Fruit fly (Drosophila melanogaster) whole organism, embryonic: ENCODE measurements around the gene CG13482.
A peak's percentile ranks its signal among the peaks of the same experiment; 100 is the strongest.

Source experiments
- Atf3 ChIP-seq: fragments of 200-800 bp; sonication (Bioruptor generic); optimal IDR thresholded peaks from 3 replicates; lab custom pipeline; 2016; ENCODE audit warnings: missing biosample characterization, missing genetic modification characterization
- CG10147 ChIP-seq: fragments of 200-800 bp; sonication (Bioruptor generic); optimal IDR thresholded peaks from 2 replicates; lab custom pipeline; 2019; ENCODE audit warnings: missing biosample characterization, mild to moderate bottlenecking, missing genetic modification characterization, moderate library complexity
- CG10321 ChIP-seq: fragments of 200-800 bp; sonication (Bioruptor generic); IDR thresholded peaks from 2 replicates; pipeline ENCODE4 v1.3.6; 2022; ENCODE audit warnings: missing biosample characterization, missing genetic modification characterization
- CG11085 ChIP-seq: fragments of 200-800 bp; sonication (Bioruptor generic); IDR thresholded peaks from 2 replicates; pipeline ENCODE4 v1.3.6; 2022; ENCODE audit warnings: missing biosample characterization, missing genetic modification characterization
- CG12071 ChIP-seq: fragments of 200-800 bp; sonication (Bioruptor generic); optimal IDR thresholded peaks from 3 replicates; lab custom pipeline; 2018; ENCODE audit warnings: missing biosample characterization, mild to moderate bottlenecking, missing genetic modification characterization
- CG13894 ChIP-seq: fragments of 200-800 bp; sonication (Bioruptor generic); optimal IDR thresholded peaks from 3 replicates; lab custom pipeline; 2018; ENCODE audit warnings: missing biosample characterization, mild to moderate bottlenecking, missing genetic modification characterization, moderate library complexity
- CG17802 ChIP-seq: fragments of 200-800 bp; sonication (Bioruptor generic); optimal IDR thresholded peaks from 2 replicates; lab custom pipeline; 2018; ENCODE audit warnings: missing biosample characterization, mild to moderate bottlenecking, missing genetic modification characterization, moderate library complexity
- CG2116 ChIP-seq: fragments of 200-800 bp; sonication (Bioruptor generic); optimal IDR thresholded peaks from 3 replicates; lab custom pipeline; 2018; ENCODE audit warnings: missing biosample characterization, mild to moderate bottlenecking, missing genetic modification characterization
- CG2199 ChIP-seq: fragments of 200-800 bp; sonication (Bioruptor generic); IDR thresholded peaks from 3 replicates; pipeline ENCODE4 v1.3.6; 2022; ENCODE audit warnings: missing biosample characterization, missing genetic modification characterization
- CG30020 ChIP-seq: fragments of 200-800 bp; optimal IDR thresholded peaks from 2 replicates; lab custom pipeline; 2019; ENCODE audit warnings: missing biosample characterization, mild to moderate bottlenecking, missing genetic modification characterization, moderate library complexity
- CG33213 ChIP-seq: fragments of 200-800 bp; sonication (Bioruptor generic); optimal IDR thresholded peaks from 3 replicates; lab custom pipeline; 2016; ENCODE audit warnings: missing biosample characterization, missing genetic modification characterization
- CG3407 ChIP-seq: fragments of 200-800 bp; sonication (Bioruptor generic); optimal IDR thresholded peaks from 2 replicates; lab custom pipeline; 2018; ENCODE audit warnings: missing biosample characterization, mild to moderate bottlenecking, missing genetic modification characterization
- CG42726 ChIP-seq: fragments of 200-800 bp; sonication (Bioruptor generic); IDR thresholded peaks from 2 replicates; pipeline ENCODE4 v1.3.6; 2022; ENCODE audit warnings: missing biosample characterization, missing genetic modification characterization; ENCODE audit not compliant: partially characterized antibody
- CG4360 ChIP-seq: fragments of 200-800 bp; sonication (Bioruptor generic); IDR thresholded peaks from 2 replicates; pipeline ENCODE4 v1.3.6; 2022; ENCODE audit warnings: missing biosample characterization, missing genetic modification characterization
- CG4730 ChIP-seq: fragments of 200-800 bp; sonication (Bioruptor generic); IDR thresholded peaks from 2 replicates; pipeline ENCODE4 v1.3.6; 2022; ENCODE audit warnings: missing biosample characterization, missing genetic modification characterization
- CG5953 ChIP-seq: fragments of 200-800 bp; sonication (Bioruptor generic); IDR thresholded peaks from 2 replicates; pipeline ENCODE4 v1.3.6; 2022; ENCODE audit warnings: missing biosample characterization, missing genetic modification characterization
- CG6765 ChIP-seq: fragments of 200-800 bp; sonication (Bioruptor generic); optimal IDR thresholded peaks from 3 replicates; lab custom pipeline; 2017; ENCODE audit warnings: missing biosample characterization, mild to moderate bottlenecking, missing genetic modification characterization
- CG6791 ChIP-seq: fragments of 200-800 bp; sonication (Bioruptor generic); IDR thresholded peaks from 3 replicates; pipeline ENCODE4 v1.3.6; 2022; ENCODE audit warnings: missing biosample characterization, missing genetic modification characterization; ENCODE audit not compliant: partially characterized antibody
- CG7745 ChIP-seq: fragments of 200-800 bp; sonication (Bioruptor generic); optimal IDR thresholded peaks from 2 replicates; lab custom pipeline; 2018; ENCODE audit warnings: missing biosample characterization, mild to moderate bottlenecking, missing genetic modification characterization, moderate library complexity
- CG8924 ChIP-seq: fragments of 200-800 bp; optimal IDR thresholded peaks from 3 replicates; lab custom pipeline; 2019; ENCODE audit warnings: missing biosample characterization, mild to moderate bottlenecking, missing genetic modification characterization, moderate library complexity
- Camta ChIP-seq: fragments of 200-800 bp; sonication (Bioruptor generic); optimal IDR thresholded peaks from 2 replicates; lab custom pipeline; 2016; ENCODE audit warnings: missing biosample characterization, missing genetic modification characterization
- CoRest ChIP-seq: fragments of 200-800 bp; sonication (Bioruptor generic); optimal IDR thresholded peaks from 3 replicates; lab custom pipeline; 2018; ENCODE audit warnings: missing biosample characterization, mild to moderate bottlenecking, missing genetic modification characterization, moderate library complexity
- D19A ChIP-seq: fragments of 200-800 bp; optimal IDR thresholded peaks from 3 replicates; lab custom pipeline; 2019; ENCODE audit warnings: missing biosample characterization, mild to moderate bottlenecking, missing genetic modification characterization, moderate library complexity
- H15 ChIP-seq: fragments of 200-800 bp; sonication (Bioruptor generic); IDR thresholded peaks from 3 replicates; pipeline ENCODE4 v1.3.6; 2022; ENCODE audit warnings: missing biosample characterization, missing genetic modification characterization
- HHEX ChIP-seq: fragments of 200-800 bp; sonication (Bioruptor generic); optimal IDR thresholded peaks from 3 replicates; lab custom pipeline; 2017; ENCODE audit warnings: missing biosample characterization, mild to moderate bottlenecking, missing genetic modification characterization, missing genetic modification reagents
- HLH3B ChIP-seq: fragments of 200-800 bp; sonication (Bioruptor generic); IDR thresholded peaks from 2 replicates; pipeline ENCODE4 v1.3.6; 2022; ENCODE audit warnings: missing biosample characterization, missing genetic modification characterization
- Hand ChIP-seq: fragments of 200-800 bp; sonication (Bioruptor generic); optimal IDR thresholded peaks from 2 replicates; lab custom pipeline; 2017; ENCODE audit warnings: mild to moderate bottlenecking, missing biosample characterization, missing genetic modification reagents, missing genetic modification characterization
- MTF-1 ChIP-seq: fragments of 200-800 bp; sonication (Bioruptor generic); optimal IDR thresholded peaks from 2 replicates; lab custom pipeline; 2018; ENCODE audit warnings: missing biosample characterization, mild to moderate bottlenecking, missing genetic modification characterization, borderline replicate concordance
- NC2β ChIP-seq: fragments of 200-800 bp; sonication (Bioruptor generic); optimal IDR thresholded peaks from 2 replicates; lab custom pipeline; 2016; ENCODE audit warnings: missing biosample characterization, missing genetic modification characterization
- Oaz ChIP-seq: fragments of 200-800 bp; sonication (Bioruptor generic); IDR thresholded peaks from 2 replicates; pipeline ENCODE4 v1.3.6; 2022; ENCODE audit warnings: missing biosample characterization, missing genetic modification characterization
- PHDP ChIP-seq: fragments of 200-800 bp; sonication (Bioruptor generic); optimal IDR thresholded peaks from 3 replicates; lab custom pipeline; 2018; ENCODE audit warnings: missing biosample characterization, mild to moderate bottlenecking, missing genetic modification characterization, moderate library complexity
- Sox100B ChIP-seq: fragments of 200-800 bp; sonication (Bioruptor generic); optimal IDR thresholded peaks from 3 replicates; lab custom pipeline; 2018; ENCODE audit warnings: missing biosample characterization, mild to moderate bottlenecking, missing genetic modification characterization
- TFAM ChIP-seq: fragments of 200-800 bp; sonication (Bioruptor generic); optimal IDR thresholded peaks from 2 replicates; lab custom pipeline; 2017; ENCODE audit warnings: missing biosample characterization, missing genetic modification characterization, inconsistent platforms
- Usf ChIP-seq: fragments of 200-800 bp; sonication (Bioruptor generic); optimal IDR thresholded peaks from 2 replicates; lab custom pipeline; 2017; ENCODE audit warnings: missing genotype, missing biosample characterization, missing genetic modification characterization
- Xrp1 ChIP-seq: fragments of 200-800 bp; sonication (Bioruptor generic); IDR thresholded peaks from 2 replicates; pipeline ENCODE4 v1.3.6; 2022; ENCODE audit warnings: missing biosample characterization, missing genetic modification characterization
- cas ChIP-seq: fragments of 200-800 bp; sonication (Bioruptor generic); IDR thresholded peaks from 2 replicates; pipeline ENCODE4 v1.3.6; 2022; ENCODE audit warnings: missing biosample characterization, missing genetic modification characterization
- chn ChIP-seq: fragments of 200-800 bp; sonication (Bioruptor generic); optimal IDR thresholded peaks from 2 replicates; lab custom pipeline; 2016; ENCODE audit warnings: missing biosample characterization, missing genetic modification characterization
- ci ChIP-seq: fragments of 200-800 bp; sonication (Bioruptor generic); IDR thresholded peaks from 3 replicates; pipeline ENCODE4 v1.3.6; 2022; ENCODE audit warnings: missing biosample characterization, missing genetic modification characterization
- gcm2 ChIP-seq: fragments of 200-800 bp; sonication (Bioruptor generic); optimal IDR thresholded peaks from 2 replicates; lab custom pipeline; 2016; ENCODE audit warnings: missing biosample characterization, missing genetic modification characterization
- inv ChIP-seq: fragments of 200-800 bp; sonication (Bioruptor generic); IDR thresholded peaks from 2 replicates; pipeline ENCODE4 v1.3.6; 2022; ENCODE audit warnings: missing biosample characterization, missing genetic modification characterization; ENCODE audit not compliant: partially characterized antibody
- onecut ChIP-seq: fragments of 200-800 bp; sonication (Bioruptor generic); IDR thresholded peaks from 2 replicates; pipeline ENCODE4 v1.3.6; 2022; ENCODE audit warnings: missing biosample characterization, missing genetic modification characterization
- otp ChIP-seq: fragments of 200-800 bp; sonication (Bioruptor generic); IDR thresholded peaks from 3 replicates; pipeline ENCODE4, ENCODE4 v1.3.6; 2022; ENCODE audit warnings: missing biosample characterization, missing genetic modification characterization
- ranshi ChIP-seq: fragments of 200-800 bp; sonication (Bioruptor generic); IDR thresholded peaks from 2 replicates; pipeline ENCODE4 v1.3.6; 2022; ENCODE audit warnings: missing biosample characterization, missing genetic modification characterization
- row ChIP-seq: fragments of 200-800 bp; sonication (Bioruptor generic); IDR thresholded peaks from 3 replicates; pipeline ENCODE4 v1.3.6; 2022; ENCODE audit warnings: missing biosample characterization, missing genetic modification characterization
- schlank ChIP-seq: fragments of 200-800 bp; sonication (Bioruptor generic); optimal IDR thresholded peaks from 2 replicates; lab custom pipeline; 2018; ENCODE audit warnings: missing biosample characterization, mild to moderate bottlenecking, missing genetic modification characterization
- sens-2 ChIP-seq: fragments of 200-800 bp; sonication (Bioruptor generic); IDR thresholded peaks from 2 replicates; pipeline ENCODE4 v1.3.6; 2022; ENCODE audit warnings: missing biosample characterization, missing genetic modification characterization
- sob ChIP-seq: fragments of 200-800 bp; sonication (Bioruptor generic); IDR thresholded peaks from 2 replicates; pipeline ENCODE4 v1.3.6; 2022; ENCODE audit warnings: missing biosample characterization, missing genetic modification characterization
- tin ChIP-seq: fragments of 200-800 bp; sonication (Bioruptor generic); optimal IDR thresholded peaks from 3 replicates; lab custom pipeline; 2016; ENCODE audit warnings: missing biosample characterization, missing genetic modification characterization
- tna ChIP-seq: fragments of 200-800 bp; sonication (Bioruptor generic); IDR thresholded peaks from 2 replicates; pipeline ENCODE4 v1.3.6; 2022; ENCODE audit warnings: missing biosample characterization, missing genetic modification characterization; ENCODE audit not compliant: partially characterized antibody
- trh ChIP-seq: fragments of 200-800 bp; sonication (Bioruptor generic); optimal IDR thresholded peaks from 2 replicates; lab custom pipeline; 2016; ENCODE audit warnings: missing biosample characterization, missing genetic modification characterization
- zen2 ChIP-seq: fragments of 200-800 bp; sonication (Bioruptor generic); IDR thresholded peaks from 3 replicates; pipeline ENCODE4 v1.3.6; 2022; ENCODE audit warnings: missing biosample characterization, missing genetic modification characterization; ENCODE audit not compliant: partially characterized antibody

The CG13482 gene

DNA sequence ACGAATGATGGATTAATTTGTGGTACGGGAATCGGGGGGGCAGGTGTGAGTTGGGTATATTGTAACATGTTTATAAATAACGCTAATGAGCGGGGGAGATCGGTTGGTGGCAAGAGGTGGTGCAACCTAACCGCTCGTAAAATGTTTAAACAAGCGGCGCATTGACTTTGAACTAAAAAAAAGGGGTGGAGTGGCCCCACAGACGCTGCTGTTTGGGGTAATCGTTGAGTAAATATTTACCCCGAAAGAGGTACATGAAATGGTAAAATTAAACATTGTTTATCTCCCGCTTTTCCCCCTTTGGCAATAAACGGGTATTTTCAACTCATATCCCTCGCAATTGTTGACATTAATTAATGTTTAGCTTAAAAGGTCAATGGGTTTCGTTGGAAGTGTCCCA lies 37.0 kb downstream of the CG13482 start (continued):
- peak; percentile 29; the same call in 1 of the 2 replicates for TF ChIP-seq CG4360 (GFP tag; lab: Robert Waterston, UW)
- peak; percentile 79 for TF ChIP-seq Sox100B (GFP tag; lab: Kevin White, UChicago)
- no peak for TF ChIP-seq CG5953 (GFP tag; lab: Robert Waterston, UW)
- peak; percentile 91 for TF ChIP-seq otp (GFP tag; lab: Robert Waterston, UW)
- peak; percentile 16 for TF ChIP-seq CG2116 (GFP tag; lab: Kevin White, UChicago)
- TF ChIP-seq tna (GFP tag; lab: Robert Waterston, UW), result no peak
- peak; percentile 66 for TF ChIP-seq HHEX (GFP tag; lab: Kevin White, UChicago)
- no peak for TF ChIP-seq CG11085
- TF ChIP-seq CG4730 (GFP tag; lab: Robert Waterston, UW), result no peak
- no peak for TF ChIP-seq CG10147 (GFP tag; lab: Kevin White, UChicago)
- TF ChIP-seq Camta (GFP tag; lab: Kevin White, UChicago), result no peak
- TF ChIP-seq CG42726 (GFP tag; lab: Robert Waterston, UW), result no peak
- TF ChIP-seq TFAM (GFP tag; lab: Kevin White, UChicago), result no peak
- TF ChIP-seq Xrp1, result peak; percentile 67
- no peak for TF ChIP-seq Usf (GFP tag; lab: Kevin White, UChicago)
- no peak for TF ChIP-seq CG17802
- TF ChIP-seq sens-2, result no peak
- no peak for TF ChIP-seq inv (GFP tag; lab: Robert Waterston, UW)
- peak; percentile 45; the same call in 1 of the 2 replicates for TF ChIP-seq HLH3B (GFP tag; lab: Robert Waterston, UW)
- no peak for TF ChIP-seq schlank
- peak; percentile 80 for TF ChIP-seq MTF-1 (GFP tag; lab: Kevin White, UChicago)
- no peak for TF ChIP-seq CG6765 (GFP tag; lab: Kevin White, UChicago)
- no peak for TF ChIP-seq NC2β
- TF ChIP-seq CG12071, result peak; percentile 79
- peak; percentile 95 for TF ChIP-seq CG7745 (tag; lab: Kevin White, UChicago)
- no peak for TF ChIP-seq trh (GFP tag; lab: Kevin White, UChicago)
- no peak for TF ChIP-seq CG6791 (GFP tag; lab: Robert Waterston, UW)
- peak; percentile 49 for TF ChIP-seq CG8924 (tag; lab: Kevin White, UChicago)
- TF ChIP-seq CG3407 (GFP tag; lab: Kevin White, UChicago), result peak; percentile 82
- peak; percentile 32 for TF ChIP-seq CoRest (tag; lab: Kevin White, UChicago)
- no peak for TF ChIP-seq chn
- no peak for TF ChIP-seq sob (GFP tag; lab: Robert Waterston, UW)
- TF ChIP-seq CG13894 (tag; lab: Kevin White, UChicago), result no peak
- TF ChIP-seq CG33213 (GFP tag; lab: Kevin White, UChicago), result peak; percentile 12
- TF ChIP-seq tin, result no peak
- TF ChIP-seq ci, result peak; percentile 85
- TF ChIP-seq row (GFP tag; lab: Robert Waterston, UW), result no peak
- no peak for TF ChIP-seq gcm2 (GFP tag; lab: Kevin White, UChicago)
- TF ChIP-seq CG30020, result no peak
- no peak for TF ChIP-seq cas (GFP tag; lab: Robert Waterston, UW)
- peak; percentile 54 for TF ChIP-seq D19A (tag; lab: Kevin White, UChicago)
- TF ChIP-seq zen2, result no peak
- no peak for TF ChIP-seq Hand (GFP tag; lab: Kevin White, UChicago)
- TF ChIP-seq ranshi (GFP tag; lab: Robert Waterston, UW), result 0 out of 2 replicates have a peak, but pooled peaks have one; percentile 31
- TF ChIP-seq onecut (GFP tag; lab: Robert Waterston, UW), result peak; percentile 75
- TF ChIP-seq H15 (GFP tag; lab: Robert Waterston, UW), result no peak
- peak; percentile 80 for TF ChIP-seq PHDP
- TF ChIP-seq CG10321, result no peak
- TF ChIP-seq Oaz (GFP tag; lab: Robert Waterston, UW), result no peak
- no peak for TF ChIP-seq Atf3
- TF ChIP-seq CG2199 (GFP tag; lab: Robert Waterston, UW), result 0 out of 3 replicates have a peak, but pooled peaks have one; percentile 57
